Worm (Caenorhabditis elegans) whole organism, late embryonic: ENCODE data around the gene C11H1.5.

ENCODE experiments used
- C08G9.2 ChIP-seq: sonication (generic microtip); optimal IDR thresholded peaks from 2 replicates; lab custom pipeline; 2016; ENCODE audit warnings: mild to moderate bottlenecking, missing genetic modification characterization, moderate library complexity, missing compliant biosample characterization
- F13H6.1 ChIP-seq: sonication (generic microtip); optimal IDR thresholded peaks from 2 replicates; lab custom pipeline; 2016; ENCODE audit warnings: missing genetic modification characterization, missing compliant biosample characterization
- K02D7.2 ChIP-seq: sonication (generic microtip); optimal IDR thresholded peaks from 2 replicates; lab custom pipeline; 2017; ENCODE audit warnings: mild to moderate bottlenecking, missing genetic modification characterization, missing compliant biosample characterization
- T23F11.4 ChIP-seq: fragments of 200-800 bp; sonication (Bioruptor generic); optimal IDR thresholded peaks from 2 replicates; lab custom pipeline; 2018; ENCODE audit warnings: mild to moderate bottlenecking, missing genetic modification characterization, missing compliant biosample characterization
- ama-1 ChIP-seq: fragments of 150-350 bp; optimal IDR thresholded peaks from 2 replicates; lab custom pipeline; 2014
- ceh-19 ChIP-seq: fragments of 200-800 bp; sonication (Bioruptor generic); optimal IDR thresholded peaks from 2 replicates; lab custom pipeline; 2018; ENCODE audit warnings: mild to moderate bottlenecking, missing genetic modification characterization, missing compliant biosample characterization
- ceh-30 ChIP-seq: fragments of 150-350 bp; optimal IDR thresholded peaks from 2 replicates; lab custom pipeline; 2014; ENCODE audit warnings: missing biosample characterization, missing genetic modification characterization
- ceh-34 ChIP-seq: sonication (generic microtip); optimal IDR thresholded peaks from 2 replicates; lab custom pipeline; 2016; ENCODE audit warnings: mild to moderate bottlenecking, missing genetic modification characterization, missing compliant biosample characterization
- ceh-45 ChIP-seq: fragments of 200-800 bp; sonication (Bioruptor generic); IDR thresholded peaks from 2 replicates; pipeline ENCODE4 v1.3.6; 2022; ENCODE audit warnings: missing genetic modification reagents, missing genetic modification characterization, missing compliant biosample characterization
- ceh-48 ChIP-seq: sonication (generic microtip); optimal IDR thresholded peaks from 2 replicates; lab custom pipeline; 2016; ENCODE audit warnings: missing genetic modification characterization, inconsistent platforms, missing compliant biosample characterization
- che-1 ChIP-seq: sonication (generic microtip); optimal IDR thresholded peaks from 2 replicates; lab custom pipeline; 2016; ENCODE audit warnings: mild to moderate bottlenecking, missing genetic modification characterization, missing compliant biosample characterization
- dve-1 ChIP-seq: sonication (generic microtip); optimal IDR thresholded peaks from 2 replicates; lab custom pipeline; 2017; ENCODE audit warnings: antibody characterized with exemption, mild to moderate bottlenecking, missing genetic modification characterization, missing compliant biosample characterization
- elt-2 ChIP-seq: sonication (generic microtip); optimal IDR thresholded peaks from 2 replicates; lab custom pipeline; 2016; ENCODE audit warnings: missing genetic modification reagents, missing genetic modification characterization, missing compliant biosample characterization
- ets-4 ChIP-seq: sonication (generic microtip); optimal IDR thresholded peaks from 2 replicates; lab custom pipeline; 2016; ENCODE audit warnings: missing genetic modification characterization, missing compliant biosample characterization
- eyg-1 ChIP-seq: sonication (generic microtip); optimal IDR thresholded peaks from 2 replicates; lab custom pipeline; 2016; ENCODE audit warnings: missing genotype, missing genetic modification characterization, missing compliant biosample characterization
- fkh-10 ChIP-seq: fragments of 150-350 bp; optimal IDR thresholded peaks from 2 replicates; lab custom pipeline; 2014; ENCODE audit warnings: missing biosample characterization, missing genetic modification reagents, missing genetic modification characterization
- hlh-13 ChIP-seq: fragments of 200-800 bp; sonication (Bioruptor generic); optimal IDR thresholded peaks from 2 replicates; lab custom pipeline; 2018; ENCODE audit warnings: mild to moderate bottlenecking, missing genetic modification characterization, missing compliant biosample characterization
- hlh-8 ChIP-seq: sonication (generic microtip); optimal IDR thresholded peaks from 2 replicates; lab custom pipeline; 2016; ENCODE audit warnings: missing genotype, missing genetic modification characterization, missing compliant biosample characterization
- nhr-11 ChIP-seq: fragments of 150-350 bp; optimal IDR thresholded peaks from 2 replicates; lab custom pipeline; 2014; ENCODE audit warnings: missing biosample characterization, missing genetic modification characterization
- npax-4 ChIP-seq: sonication (generic microtip); optimal IDR thresholded peaks from 2 replicates; lab custom pipeline; 2016; ENCODE audit warnings: missing genetic modification characterization, missing compliant biosample characterization
- pat-9 ChIP-seq: fragments of 200-800 bp; sonication (Bioruptor generic); optimal IDR thresholded peaks from 2 replicates; lab custom pipeline; 2018; ENCODE audit warnings: mild to moderate bottlenecking, missing genetic modification characterization, moderate library complexity, missing compliant biosample characterization
- pax-1 ChIP-seq: fragments of 150-350 bp; optimal IDR thresholded peaks from 2 replicates; lab custom pipeline; 2014; ENCODE audit warnings: missing biosample characterization, missing genetic modification characterization
- pha-2 ChIP-seq: sonication (generic microtip); optimal IDR thresholded peaks from 2 replicates; lab custom pipeline; 2017; ENCODE audit warnings: mild to moderate bottlenecking, missing genetic modification characterization, missing compliant biosample characterization
- pqm-1 ChIP-seq: sonication (generic microtip); optimal IDR thresholded peaks from 2 replicates; lab custom pipeline; 2016; ENCODE audit warnings: missing genetic modification characterization, missing compliant biosample characterization
- sox-2 ChIP-seq: fragments of 200-800 bp; sonication (Bioruptor generic); IDR thresholded peaks from 2 replicates; pipeline ENCODE4 v1.3.6; 2022; ENCODE audit warnings: missing genetic modification reagents, missing genetic modification characterization, missing compliant biosample characterization
- sox-4 ChIP-seq: sonication (generic microtip); optimal IDR thresholded peaks from 2 replicates; lab custom pipeline; 2017; ENCODE audit warnings: mild to moderate bottlenecking, missing genetic modification characterization, inconsistent platforms, missing compliant biosample characterization
- syd-9 ChIP-seq: sonication (generic microtip); optimal IDR thresholded peaks from 2 replicates; lab custom pipeline; 2016; ENCODE audit warnings: mild to moderate bottlenecking, missing genetic modification characterization, moderate library complexity, missing compliant biosample characterization
- tbx-2 ChIP-seq: sonication (generic microtip); optimal IDR thresholded peaks from 2 replicates; lab custom pipeline; 2016; ENCODE audit warnings: missing genetic modification characterization, missing compliant biosample characterization
- ttx-3 ChIP-seq: sonication (generic microtip); optimal IDR thresholded peaks from 2 replicates; lab custom pipeline; 2016; ENCODE audit warnings: missing genetic modification reagents, missing genetic modification characterization, missing compliant biosample characterization
- unc-3 ChIP-seq, 2 experiments: fragments of 200-800 bp in 1 of 2; sonication (Bioruptor generic) in 1 of 2; sonication (generic microtip) in 1 of 2; conservative IDR thresholded peaks in 1 of 2; optimal IDR thresholded peaks in 1 of 2; 2 replicates each; pipeline versions ENCODE4 v1.3.6 to Lab custom; 2016 to 2022; ENCODE audit warnings: missing compliant biosample characterization in 2 of 2, missing genetic modification characterization in 2 of 2, missing genetic modification reagents in 1 of 2
- unc-55 ChIP-seq: sonication (generic microtip); optimal IDR thresholded peaks from 2 replicates; lab custom pipeline; 2017; ENCODE audit warnings: missing biosample characterization, missing genetic modification reagents, missing genetic modification characterization
- unc-86 ChIP-seq: sonication (generic microtip); optimal IDR thresholded peaks from 2 replicates; lab custom pipeline; 2016; ENCODE audit warnings: missing genetic modification characterization, missing compliant biosample characterization
- zip-5 ChIP-seq: sonication (generic microtip); optimal IDR thresholded peaks from 2 replicates; lab custom pipeline; 2016; ENCODE audit warnings: missing genetic modification characterization, missing compliant biosample characterization
- ztf-16 ChIP-seq: sonication (generic microtip); optimal IDR thresholded peaks from 2 replicates; lab custom pipeline; 2017; ENCODE audit warnings: missing genetic modification characterization, missing compliant biosample characterization

The C11H1.5 gene

ce11 chrX:14255973-14256372, 47.0 kb downstream of the C11H1.5 start, which contains the start of gene E02H4.7:
Gene E02H4.7, plus strand, starts transcription at chrX:14256273.
- no peak for TF ChIP-seq unc-3 (GFP tag; conservative IDR thresholded peaks at IDR 0.05; lab: Robert Waterston, UW)
- no peak for TF ChIP-seq unc-3 (tag; optimal IDR thresholded peaks at IDR 0.05; lab: Kevin White, UChicago)
- no peak for TF ChIP-seq ets-4 (tag; lab: Kevin White, UChicago)
- TF ChIP-seq fkh-10 (GFP tag; lab: Kevin White, UChicago): no peak
- TF ChIP-seq ceh-30 (tag; lab: Kevin White, UChicago): no peak
- TF ChIP-seq ttx-3 (tag; lab: Kevin White, UChicago): no peak
- TF ChIP-seq pax-1 (tag; lab: Kevin White, UChicago): no peak
- no peak for TF ChIP-seq ama-1 (lab: Kevin White, UChicago)
- no peak for TF ChIP-seq ceh-34 (tag; lab: Kevin White, UChicago)
- TF ChIP-seq pat-9: no peak
- no peak for TF ChIP-seq F13H6.1 (tag; lab: Kevin White, UChicago)
- TF ChIP-seq hlh-13 (GFP tag; lab: Kevin White, UChicago): no peak
- no peak for TF ChIP-seq syd-9
- TF ChIP-seq che-1: no peak
- TF ChIP-seq, all 69 proteins: peak for 0

- TF ChIP-seq unc-3 (GFP tag; conservative IDR thresholded peaks at IDR 0.05; lab: Robert Waterston, UW) (no peak), unc-3 (tag; optimal IDR thresholded peaks at IDR 0.05; lab: Kevin White, UChicago) (no peak), hlh-8 (no peak), sox-2 (no peak), elt-2 (tag; lab: Kevin White, UChicago) (no peak), ceh-48 (no peak), unc-86 (tag; lab: Kevin White, UChicago) (no peak), C08G9.2 (tag; lab: Kevin White, UChicago) (no peak), pha-2 (tag; lab: Kevin White, UChicago) (no peak), ceh-19 (no peak), ceh-45 (GFP tag; lab: Robert Waterston, UW) (no peak), ceh-30 (tag; lab: Kevin White, UChicago) (no peak), zip-5 (tag; lab: Kevin White, UChicago) (no peak), syd-9 (no peak), ztf-16 (no peak), eyg-1 (no peak), unc-55 (GFP tag; lab: Kevin White, UChicago) (no peak), sox-4 (no peak), pat-9 (no peak), T23F11.4 (GFP tag; lab: Kevin White, UChicago) (no peak)
Observed at ce11 chrX:14255031-14255430, 47.9 kb downstream of the C11H1.5 start, which contains the start of gene E02H4.5. Gene E02H4.5, minus strand, starts transcription at chrX:14255131.

DNA sequence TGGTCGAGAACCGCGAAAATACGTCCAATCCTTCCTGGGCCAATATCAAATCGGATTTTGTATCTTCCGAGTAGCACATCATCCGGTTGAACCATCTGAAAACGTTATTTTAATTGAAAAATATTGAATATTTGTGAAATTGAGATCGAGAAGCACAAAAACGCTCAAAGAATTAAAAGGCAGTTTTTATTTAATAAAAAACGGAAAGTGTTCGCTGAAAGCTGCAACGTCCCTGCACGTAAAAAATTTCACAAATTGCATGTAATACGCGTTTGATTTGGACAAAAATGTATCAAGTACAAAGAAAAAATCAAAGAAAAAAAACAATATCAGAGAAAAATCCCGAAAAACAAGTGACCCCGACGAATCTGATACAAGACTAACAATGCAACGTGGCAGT, 50.9 kb downstream of the C11H1.5 start, which contains the start of gene E02H4.6:
Gene E02H4.6 (minus strand): TSS at position 101 of the 400 bp plus-strand sequence.
- TF ChIP-seq nhr-11 (no peak), K02D7.2 (no peak), dve-1 (tag; lab: Kevin White, UChicago) (no peak), npax-4 (tag; lab: Kevin White, UChicago) (no peak), pqm-1 (tag; lab: Kevin White, UChicago) (no peak), tbx-2 (tag; lab: Kevin White, UChicago) (no peak)
- TF ChIP-seq, all 69 proteins: peak for 0
